Worm (Caenorhabditis elegans) whole organism, late embryonic: ENCODE measurements around the gene srbc-2.

ENCODE experiments used
- F13H6.1 ChIP-seq: sonication (generic microtip); optimal IDR thresholded peaks from 2 replicates; lab custom pipeline; 2016; ENCODE audit warnings: missing genetic modification characterization, missing compliant biosample characterization
- K02D7.2 ChIP-seq: sonication (generic microtip); optimal IDR thresholded peaks from 2 replicates; lab custom pipeline; 2017; ENCODE audit warnings: mild to moderate bottlenecking, missing genetic modification characterization, missing compliant biosample characterization
- ama-1 ChIP-seq: fragments of 150-350 bp; optimal IDR thresholded peaks from 2 replicates; lab custom pipeline; 2014
- ceh-30 ChIP-seq: fragments of 150-350 bp; optimal IDR thresholded peaks from 2 replicates; lab custom pipeline; 2014; ENCODE audit warnings: missing biosample characterization, missing genetic modification characterization
- ceh-9 ChIP-seq: sonication (generic microtip); optimal IDR thresholded peaks from 2 replicates; lab custom pipeline; 2016; ENCODE audit warnings: mild to moderate bottlenecking, missing genetic modification characterization, inconsistent platforms, missing compliant biosample characterization
- elt-2 ChIP-seq: sonication (generic microtip); optimal IDR thresholded peaks from 2 replicates; lab custom pipeline; 2016; ENCODE audit warnings: missing genetic modification reagents, missing genetic modification characterization, missing compliant biosample characterization
- fkh-10 ChIP-seq: fragments of 150-350 bp; optimal IDR thresholded peaks from 2 replicates; lab custom pipeline; 2014; ENCODE audit warnings: missing biosample characterization, missing genetic modification reagents, missing genetic modification characterization
- fkh-6 ChIP-seq: sonication (generic microtip); optimal IDR thresholded peaks from 2 replicates; lab custom pipeline; 2016; ENCODE audit warnings: missing genetic modification characterization, missing compliant biosample characterization
- madf-2 ChIP-seq: sonication (generic microtip); optimal IDR thresholded peaks from 2 replicates; lab custom pipeline; 2017; ENCODE audit warnings: missing genetic modification characterization, missing compliant biosample characterization
- pag-3 ChIP-seq: sonication (generic microtip); optimal IDR thresholded peaks from 2 replicates; lab custom pipeline; 2016; ENCODE audit warnings: missing compliant biosample characterization, missing genetic modification characterization, borderline replicate concordance
- pqm-1 ChIP-seq: sonication (generic microtip); optimal IDR thresholded peaks from 2 replicates; lab custom pipeline; 2016; ENCODE audit warnings: missing genetic modification characterization, missing compliant biosample characterization
- ztf-16 ChIP-seq: sonication (generic microtip); optimal IDR thresholded peaks from 2 replicates; lab custom pipeline; 2017; ENCODE audit warnings: missing genetic modification characterization, missing compliant biosample characterization

DNA sequence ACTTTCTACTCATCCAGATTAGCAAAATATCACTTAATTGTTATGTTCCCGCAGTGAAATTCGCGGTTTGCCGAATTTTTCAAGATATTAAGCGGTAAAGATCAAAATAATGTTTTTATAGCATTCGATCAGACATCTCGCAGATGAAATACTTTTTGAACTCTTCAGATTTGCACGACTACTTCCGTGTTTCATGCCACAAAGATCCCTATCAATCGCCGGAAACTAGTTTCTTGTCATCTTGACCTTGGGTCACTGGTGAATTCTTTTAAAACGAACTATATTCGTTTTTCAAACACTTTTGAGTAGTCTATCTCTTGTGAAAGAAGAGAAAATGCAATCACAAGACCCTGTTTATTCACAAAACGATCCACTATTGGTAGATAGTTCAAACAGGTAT is 36.1 kb upstream of the srbc-2 start, which contains the start of gene txt-11:
- TF ChIP-seq pag-3 (tag; lab: Kevin White, UChicago) (no peak), elt-2 (tag; lab: Kevin White, UChicago) (no peak), ztf-16 (no peak), madf-2 (tag; lab: Kevin White, UChicago) (no peak), ama-1 (lab: Kevin White, UChicago) (no peak), fkh-6 (no peak), pqm-1 (tag; lab: Kevin White, UChicago) (no peak), ceh-9 (no peak), F13H6.1 (tag; lab: Kevin White, UChicago) (no peak), K02D7.2 (tag; lab: Kevin White, UChicago) (no peak), ceh-30 (tag; lab: Kevin White, UChicago) (no peak), fkh-10 (no peak)
